Fruit fly (Drosophila melanogaster) whole organism, pupa: ENCODE results near the gene Vps8.

Source experiments
- CG14655 ChIP-seq: fragments of 200-800 bp; sonication (Bioruptor generic); optimal IDR thresholded peaks from 3 replicates; lab custom pipeline; 2017; ENCODE audit warnings: mild to moderate bottlenecking, missing biosample characterization, missing genetic modification reagents, missing genetic modification characterization
- CG15710 ChIP-seq: fragments of 200-800 bp; sonication (Bioruptor generic); optimal IDR thresholded peaks from 2 replicates; lab custom pipeline; 2018; ENCODE audit warnings: missing biosample characterization, mild to moderate bottlenecking, missing genetic modification characterization, moderate library complexity
- CG17806 ChIP-seq: fragments of 200-800 bp; sonication (Bioruptor generic); optimal IDR thresholded peaks from 2 replicates; lab custom pipeline; 2018; ENCODE audit warnings: missing biosample characterization, mild to moderate bottlenecking, missing genetic modification characterization, moderate library complexity
- CG4496 ChIP-seq: fragments of 200-800 bp; sonication (Bioruptor generic); IDR thresholded peaks from 3 replicates; pipeline ENCODE4 v1.3.6; 2022; ENCODE audit warnings: missing biosample characterization, missing genetic modification characterization
- CG8301 ChIP-seq: fragments of 200-800 bp; sonication (Bioruptor generic); optimal IDR thresholded peaks from 2 replicates; lab custom pipeline; 2018; ENCODE audit warnings: missing biosample characterization, mild to moderate bottlenecking, missing genetic modification characterization

- TF ChIP-seq CG8301 (tag; lab: Kevin White, UChicago) (no peak), CG17806 (tag; lab: Kevin White, UChicago) (no peak), CG14655 (GFP tag; lab: Kevin White, UChicago) (no peak), CG4496 (GFP tag; lab: Robert Waterston, UW) (peak; percentile 60; the same call in 2 of the 3 replicates), CG15710 (no peak)
These were observed at the start of gene Vps8, which contains the start of gene sfl for dm6 chr3L:6494928-6495806.
